Worm (Caenorhabditis elegans): ENCODE results near the gene fbxa-95.
A peak's percentile ranks its signal among the peaks of the same experiment; 100 is the strongest.

fbxa-95 gene

ce11 chrV:15551642-15552041 is 19.6 kb upstream of the fbxa-95 start:
- TF ChIP-seq elt-2 (tag; optimal IDR thresholded peaks at IDR 0.05) (peak; percentile 74), lim-6 (tag; optimal IDR thresholded peaks at IDR 0.05) (no peak), gmeb-2 (tag; optimal IDR thresholded peaks at IDR 0.05) (peak; percentile 83), ets-4 (tag; optimal IDR thresholded peaks at IDR 0.05) (peak; percentile 9), madf-2 (tag; optimal IDR thresholded peaks at IDR 0.05) (peak; percentile 72), ceh-14 (tag; optimal IDR thresholded peaks at IDR 0.05) (peak; percentile 84), ceh-18 (tag; optimal IDR thresholded peaks at IDR 0.05) (peak; percentile 69), ceh-30 (tag; optimal IDR thresholded peaks at IDR 0.05) (peak; percentile 49), C38D4.7 (GFP tag; optimal IDR thresholded peaks at IDR 0.05) (peak; percentile 81), ztf-16 (tag; optimal IDR thresholded peaks at IDR 0.05) (peak; percentile 79), hlh-15 (tag; optimal IDR thresholded peaks at IDR 0.05) (peak; percentile 54), nfya-1 (tag; optimal IDR thresholded peaks at IDR 0.05) (peak; percentile 58), zip-5 (tag; optimal IDR thresholded peaks at IDR 0.05) (peak; percentile 28), sdc-2 (tag; optimal IDR thresholded peaks at IDR 0.05) (peak; percentile 79), sox-2 (GFP tag; IDR thresholded peaks at IDR 0.05) (peak; percentile 67; the same call in 1 of the 2 replicates), ceh-45 (GFP tag; IDR thresholded peaks at IDR 0.05) (peak; percentile 79; the same call in 1 of the 2 replicates), hlh-8 (tag; optimal IDR thresholded peaks at IDR 0.05) (peak; percentile 55), unc-86 (tag; optimal IDR thresholded peaks at IDR 0.05) (peak; percentile 73), hlh-30 (tag; optimal IDR thresholded peaks at IDR 0.05; ENCODE audit: insufficient read depth) (peak; percentile 89), K02D7.2 (tag; optimal IDR thresholded peaks at IDR 0.05) (peak; percentile 61), lin-11 (tag; optimal IDR thresholded peaks at IDR 0.05) (peak; percentile 78), nhr-232 (tag; optimal IDR thresholded peaks at IDR 0.05) (peak; percentile 73), ceh-19 (GFP tag; optimal IDR thresholded peaks at IDR 0.05) (peak; percentile 84), fax-1 (tag; optimal IDR thresholded peaks at IDR 0.05) (peak; percentile 55), ahr-1 (tag; optimal IDR thresholded peaks at IDR 0.05) (peak; percentile 14), ceh-31 (tag; optimal IDR thresholded peaks at IDR 0.05) (peak; percentile 71), tbx-7 (tag; optimal IDR thresholded peaks at IDR 0.05) (peak; percentile 43), nhr-11 (tag; optimal IDR thresholded peaks at IDR 0.05) (no peak), Y22D7AL.16 (tag; optimal IDR thresholded peaks at IDR 0.05) (peak; percentile 81), elt-4 (tag; optimal IDR thresholded peaks at IDR 0.05) (no peak), pha-4 (tag; optimal IDR thresholded peaks at IDR 0.05) (no peak), ceh-6 (GFP tag; optimal IDR thresholded peaks at IDR 0.05) (peak; percentile 78), eyg-1 (tag; optimal IDR thresholded peaks at IDR 0.05) (peak; percentile 71), hlh-13 (GFP tag; optimal IDR thresholded peaks at IDR 0.05) (peak; percentile 76), T23F11.4 (GFP tag; optimal IDR thresholded peaks at IDR 0.05) (peak; percentile 79), dve-1 (tag; optimal IDR thresholded peaks at IDR 0.05) (peak; percentile 47), tbx-2 (tag; optimal IDR thresholded peaks at IDR 0.05) (peak; percentile 73), ceh-48 (tag; optimal IDR thresholded peaks at IDR 0.05) (peak; percentile 68), fkh-10 (GFP tag; optimal IDR thresholded peaks at IDR 0.05) (peak; percentile 46), ceh-24 (tag; optimal IDR thresholded peaks at IDR 0.05) (peak; percentile 28), pat-9 (tag; optimal IDR thresholded peaks at IDR 0.05) (peak; percentile 75), che-1 (tag; optimal IDR thresholded peaks at IDR 0.05) (peak; percentile 80), pqm-1 (tag; optimal IDR thresholded peaks at IDR 0.05) (peak; percentile 36), pha-2 (tag; optimal IDR thresholded peaks at IDR 0.05) (peak; percentile 84), npax-4 (tag; optimal IDR thresholded peaks at IDR 0.05) (peak; percentile 68), pax-1 (tag; optimal IDR thresholded peaks at IDR 0.05) (no peak), ref-2 (tag; optimal IDR thresholded peaks at IDR 0.05) (peak; percentile 81), unc-3 (GFP tag; conservative IDR thresholded peaks at IDR 0.05) (peak; percentile 68), unc-3 (tag; optimal IDR thresholded peaks at IDR 0.05) (peak; percentile 53), hlh-6 (tag; optimal IDR thresholded peaks at IDR 0.05) (peak; percentile 91), ceh-22 (tag; optimal IDR thresholded peaks at IDR 0.05) (no peak), ceh-2 (tag; optimal IDR thresholded peaks at IDR 0.05) (peak; percentile 79), pag-3 (tag; optimal IDR thresholded peaks at IDR 0.05; ENCODE audit: borderline replicate concordance) (peak; percentile 17), mec-3 (tag; optimal IDR thresholded peaks at IDR 0.05; ENCODE audit: borderline replicate concordance) (peak; percentile 33)
